Worm (Caenorhabditis elegans) whole organism, late embryonic: Measurements from ENCODE around the gene F59E12.15.

Experiments used
- C08G9.2 ChIP-seq: sonication (generic microtip); optimal IDR thresholded peaks from 2 replicates; lab custom pipeline; 2016; ENCODE audit warnings: mild to moderate bottlenecking, missing genetic modification characterization, moderate library complexity, missing compliant biosample characterization
- C38D4.7 ChIP-seq: fragments of 200-800 bp; sonication (Bioruptor generic); optimal IDR thresholded peaks from 2 replicates; lab custom pipeline; 2018; ENCODE audit warnings: mild to moderate bottlenecking, missing genetic modification characterization, moderate library complexity, missing compliant biosample characterization
- K09A11.1 ChIP-seq: sonication (generic microtip); optimal IDR thresholded peaks from 2 replicates; lab custom pipeline; 2017; ENCODE audit warnings: antibody characterized with exemption, mild to moderate bottlenecking, missing genetic modification characterization, missing compliant biosample characterization; ENCODE audit not compliant: insufficient read depth
- T23F11.4 ChIP-seq: fragments of 200-800 bp; sonication (Bioruptor generic); optimal IDR thresholded peaks from 2 replicates; lab custom pipeline; 2018; ENCODE audit warnings: mild to moderate bottlenecking, missing genetic modification characterization, missing compliant biosample characterization
- Y22D7AL.16 ChIP-seq: sonication (generic microtip); optimal IDR thresholded peaks from 2 replicates; lab custom pipeline; 2016; ENCODE audit warnings: missing genetic modification characterization, missing compliant biosample characterization
- ahr-1 ChIP-seq: sonication (generic microtip); optimal IDR thresholded peaks from 2 replicates; lab custom pipeline; 2016; ENCODE audit warnings: missing genetic modification characterization, missing compliant biosample characterization
- ama-1 ChIP-seq: fragments of 150-350 bp; optimal IDR thresholded peaks from 2 replicates; lab custom pipeline; 2014
- ceh-14 ChIP-seq: sonication (generic microtip); optimal IDR thresholded peaks from 2 replicates; lab custom pipeline; 2016; ENCODE audit warnings: missing genotype, missing genetic modification characterization, missing compliant biosample characterization
- ceh-18 ChIP-seq: sonication (generic microtip); optimal IDR thresholded peaks from 2 replicates; lab custom pipeline; 2016; ENCODE audit warnings: missing genetic modification characterization, missing compliant biosample characterization
- ceh-2 ChIP-seq: sonication (generic microtip); optimal IDR thresholded peaks from 2 replicates; lab custom pipeline; 2016; ENCODE audit warnings: missing genotype, missing genetic modification characterization, missing compliant biosample characterization
- ceh-24 ChIP-seq: sonication (generic microtip); optimal IDR thresholded peaks from 2 replicates; lab custom pipeline; 2016; ENCODE audit warnings: mild to moderate bottlenecking, missing genetic modification characterization, missing compliant biosample characterization
- ceh-30 ChIP-seq: fragments of 150-350 bp; optimal IDR thresholded peaks from 2 replicates; lab custom pipeline; 2014; ENCODE audit warnings: missing biosample characterization, missing genetic modification characterization
- ceh-31 ChIP-seq: sonication (generic microtip); optimal IDR thresholded peaks from 2 replicates; lab custom pipeline; 2016; ENCODE audit warnings: missing genetic modification characterization, missing compliant biosample characterization
- ceh-34 ChIP-seq: sonication (generic microtip); optimal IDR thresholded peaks from 2 replicates; lab custom pipeline; 2016; ENCODE audit warnings: mild to moderate bottlenecking, missing genetic modification characterization, missing compliant biosample characterization
- ceh-45 ChIP-seq: fragments of 200-800 bp; sonication (Bioruptor generic); IDR thresholded peaks from 2 replicates; pipeline ENCODE4 v1.3.6; 2022; ENCODE audit warnings: missing genetic modification reagents, missing genetic modification characterization, missing compliant biosample characterization
- ceh-48 ChIP-seq: sonication (generic microtip); optimal IDR thresholded peaks from 2 replicates; lab custom pipeline; 2016; ENCODE audit warnings: missing genetic modification characterization, inconsistent platforms, missing compliant biosample characterization
- ceh-9 ChIP-seq: sonication (generic microtip); optimal IDR thresholded peaks from 2 replicates; lab custom pipeline; 2016; ENCODE audit warnings: mild to moderate bottlenecking, missing genetic modification characterization, inconsistent platforms, missing compliant biosample characterization
- che-1 ChIP-seq: sonication (generic microtip); optimal IDR thresholded peaks from 2 replicates; lab custom pipeline; 2016; ENCODE audit warnings: mild to moderate bottlenecking, missing genetic modification characterization, missing compliant biosample characterization
- dve-1 ChIP-seq: sonication (generic microtip); optimal IDR thresholded peaks from 2 replicates; lab custom pipeline; 2017; ENCODE audit warnings: antibody characterized with exemption, mild to moderate bottlenecking, missing genetic modification characterization, missing compliant biosample characterization
- elt-2 ChIP-seq: sonication (generic microtip); optimal IDR thresholded peaks from 2 replicates; lab custom pipeline; 2016; ENCODE audit warnings: missing genetic modification reagents, missing genetic modification characterization, missing compliant biosample characterization
- elt-4 ChIP-seq: sonication (generic microtip); optimal IDR thresholded peaks from 2 replicates; lab custom pipeline; 2016; ENCODE audit warnings: missing genetic modification characterization, missing compliant biosample characterization
- ets-4 ChIP-seq: sonication (generic microtip); optimal IDR thresholded peaks from 2 replicates; lab custom pipeline; 2016; ENCODE audit warnings: missing genetic modification characterization, missing compliant biosample characterization
- fax-1 ChIP-seq: sonication (generic microtip); optimal IDR thresholded peaks from 2 replicates; lab custom pipeline; 2016; ENCODE audit warnings: missing genotype, missing genetic modification characterization, missing compliant biosample characterization
- fkh-6 ChIP-seq: sonication (generic microtip); optimal IDR thresholded peaks from 2 replicates; lab custom pipeline; 2016; ENCODE audit warnings: missing genetic modification characterization, missing compliant biosample characterization
- gmeb-2 ChIP-seq: sonication (generic microtip); optimal IDR thresholded peaks from 2 replicates; lab custom pipeline; 2016; ENCODE audit warnings: missing genetic modification characterization, inconsistent platforms, missing compliant biosample characterization
- hlh-13 ChIP-seq: fragments of 200-800 bp; sonication (Bioruptor generic); optimal IDR thresholded peaks from 2 replicates; lab custom pipeline; 2018; ENCODE audit warnings: mild to moderate bottlenecking, missing genetic modification characterization, missing compliant biosample characterization
- hlh-15 ChIP-seq: sonication (generic microtip); optimal IDR thresholded peaks from 2 replicates; lab custom pipeline; 2016; ENCODE audit warnings: missing genetic modification characterization, missing compliant biosample characterization
- hlh-30 ChIP-seq: sonication (generic microtip); optimal IDR thresholded peaks from 2 replicates; lab custom pipeline; 2017; ENCODE audit warnings: antibody characterized with exemption, missing genetic modification characterization, missing compliant biosample characterization; ENCODE audit not compliant: insufficient read depth
- lim-6 ChIP-seq: sonication (generic microtip); optimal IDR thresholded peaks from 2 replicates; lab custom pipeline; 2016; ENCODE audit warnings: missing genetic modification characterization, missing compliant biosample characterization
- lin-11 ChIP-seq: fragments of 200-800 bp; sonication (Bioruptor generic); optimal IDR thresholded peaks from 2 replicates; lab custom pipeline; 2018; ENCODE audit warnings: mild to moderate bottlenecking, missing genetic modification characterization, missing compliant biosample characterization
- mec-3 ChIP-seq: sonication (generic microtip); optimal IDR thresholded peaks from 2 replicates; lab custom pipeline; 2016; ENCODE audit warnings: borderline replicate concordance, missing genetic modification characterization, missing compliant biosample characterization
- nfya-1 ChIP-seq: sonication (generic microtip); optimal IDR thresholded peaks from 2 replicates; lab custom pipeline; 2017; ENCODE audit warnings: missing genetic modification characterization, mild to moderate bottlenecking, missing compliant biosample characterization, antibody characterized with exemption, moderate library complexity
- nhr-11 ChIP-seq: fragments of 150-350 bp; optimal IDR thresholded peaks from 2 replicates; lab custom pipeline; 2014; ENCODE audit warnings: missing biosample characterization, missing genetic modification characterization
- nhr-232 ChIP-seq: sonication (generic microtip); optimal IDR thresholded peaks from 2 replicates; lab custom pipeline; 2016; ENCODE audit warnings: missing genetic modification characterization, missing compliant biosample characterization
- odd-2 ChIP-seq: sonication (generic microtip); optimal IDR thresholded peaks from 2 replicates; lab custom pipeline; 2017; ENCODE audit warnings: antibody characterized with exemption, mild to moderate bottlenecking, missing genetic modification characterization, missing compliant biosample characterization
- pat-9 ChIP-seq: fragments of 200-800 bp; sonication (Bioruptor generic); optimal IDR thresholded peaks from 2 replicates; lab custom pipeline; 2018; ENCODE audit warnings: mild to moderate bottlenecking, missing genetic modification characterization, moderate library complexity, missing compliant biosample characterization
- pax-1 ChIP-seq: fragments of 150-350 bp; optimal IDR thresholded peaks from 2 replicates; lab custom pipeline; 2014; ENCODE audit warnings: missing biosample characterization, missing genetic modification characterization
- pha-2 ChIP-seq: sonication (generic microtip); optimal IDR thresholded peaks from 2 replicates; lab custom pipeline; 2017; ENCODE audit warnings: mild to moderate bottlenecking, missing genetic modification characterization, missing compliant biosample characterization
- pqm-1 ChIP-seq: sonication (generic microtip); optimal IDR thresholded peaks from 2 replicates; lab custom pipeline; 2016; ENCODE audit warnings: missing genetic modification characterization, missing compliant biosample characterization
- ref-2 ChIP-seq: sonication (generic microtip); optimal IDR thresholded peaks from 2 replicates; lab custom pipeline; 2016; ENCODE audit warnings: missing genetic modification characterization, missing compliant biosample characterization
- tbx-2 ChIP-seq: sonication (generic microtip); optimal IDR thresholded peaks from 2 replicates; lab custom pipeline; 2016; ENCODE audit warnings: missing genetic modification characterization, missing compliant biosample characterization
- tbx-7 ChIP-seq: sonication (generic microtip); optimal IDR thresholded peaks from 2 replicates; lab custom pipeline; 2016; ENCODE audit warnings: missing genotype, missing genetic modification characterization, missing compliant biosample characterization
- unc-3 ChIP-seq, 2 experiments: fragments of 200-800 bp in 1 of 2; sonication (Bioruptor generic) in 1 of 2; sonication (generic microtip) in 1 of 2; conservative IDR thresholded peaks in 1 of 2; optimal IDR thresholded peaks in 1 of 2; 2 replicates each; pipeline versions ENCODE4 v1.3.6 to Lab custom; 2016 to 2022; ENCODE audit warnings: missing compliant biosample characterization in 2 of 2, missing genetic modification characterization in 2 of 2, missing genetic modification reagents in 1 of 2
- unc-42 ChIP-seq: sonication (generic microtip); optimal IDR thresholded peaks from 2 replicates; lab custom pipeline; 2016; ENCODE audit warnings: missing genotype, missing genetic modification characterization, missing compliant biosample characterization
- unc-55 ChIP-seq: sonication (generic microtip); optimal IDR thresholded peaks from 2 replicates; lab custom pipeline; 2017; ENCODE audit warnings: missing biosample characterization, missing genetic modification reagents, missing genetic modification characterization
- unc-86 ChIP-seq: sonication (generic microtip); optimal IDR thresholded peaks from 2 replicates; lab custom pipeline; 2016; ENCODE audit warnings: missing genetic modification characterization, missing compliant biosample characterization
- zip-5 ChIP-seq: sonication (generic microtip); optimal IDR thresholded peaks from 2 replicates; lab custom pipeline; 2016; ENCODE audit warnings: missing genetic modification characterization, missing compliant biosample characterization
- ztf-16 ChIP-seq: sonication (generic microtip); optimal IDR thresholded peaks from 2 replicates; lab custom pipeline; 2017; ENCODE audit warnings: missing genetic modification characterization, missing compliant biosample characterization

F59E12.15 gene

DNA sequence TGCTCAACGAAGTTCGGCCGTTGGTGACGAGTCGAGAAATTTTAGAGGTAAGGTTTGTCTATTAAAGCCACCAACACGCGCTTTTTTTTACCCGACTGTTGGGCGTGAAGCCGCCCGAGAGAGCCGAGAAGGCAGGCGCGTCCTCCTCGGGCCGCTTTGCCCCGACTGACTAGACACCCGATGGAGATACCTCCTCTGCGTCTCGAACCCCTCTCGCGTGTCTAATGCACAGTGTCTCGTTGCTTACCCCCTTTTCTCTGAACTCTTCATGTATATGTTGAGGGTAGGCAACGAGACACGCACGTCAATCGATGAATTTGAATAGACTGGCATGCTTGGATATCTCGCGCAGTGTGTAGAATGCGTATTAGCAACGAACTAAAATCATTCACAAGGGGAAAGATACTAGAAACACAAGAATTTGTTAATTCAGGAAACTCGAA lies 33.6 kb upstream of the F59E12.15 start (continued):
- TF ChIP-seq mec-3 (tag; lab: Kevin White, UChicago) (peak; percentile 48), odd-2 (no peak), gmeb-2 (peak; percentile 70), zip-5 (tag; lab: Kevin White, UChicago) (no peak), fax-1 (tag; lab: Kevin White, UChicago) (peak; percentile 30), ceh-14 (tag; lab: Kevin White, UChicago) (peak; percentile 72), ceh-2 (peak; percentile 54), ref-2 (tag; lab: Kevin White, UChicago) (peak; percentile 78), C08G9.2 (tag; lab: Kevin White, UChicago) (peak; percentile 76), ceh-9 (tag; lab: Kevin White, UChicago) (no peak), nhr-232 (peak; percentile 42), elt-4 (tag; lab: Kevin White, UChicago) (no peak), nhr-11 (tag; lab: Kevin White, UChicago) (peak; percentile 38), hlh-13 (GFP tag; lab: Kevin White, UChicago) (peak; percentile 45), tbx-2 (tag; lab: Kevin White, UChicago) (peak; percentile 85), unc-55 (GFP tag; lab: Kevin White, UChicago) (peak; percentile 66), ets-4 (tag; lab: Kevin White, UChicago) (peak; percentile 43), ceh-34 (tag; lab: Kevin White, UChicago) (peak; percentile 90), lim-6 (tag; lab: Kevin White, UChicago) (peak; percentile 78), fkh-6 (tag; lab: Kevin White, UChicago) (no peak), unc-86 (peak; percentile 72), ceh-48 (tag; lab: Kevin White, UChicago) (peak; percentile 74), unc-3 (GFP tag; conservative IDR thresholded peaks at IDR 0.05; lab: Robert Waterston, UW) (peak; percentile 93), unc-3 (tag; optimal IDR thresholded peaks at IDR 0.05; lab: Kevin White, UChicago) (no peak), pat-9 (peak; percentile 85), lin-11 (tag; lab: Kevin White, UChicago) (peak; percentile 67), unc-42 (tag; lab: Kevin White, UChicago) (peak; percentile 36), ceh-24 (tag; lab: Kevin White, UChicago) (peak; percentile 63), ahr-1 (tag; lab: Kevin White, UChicago) (peak; percentile 55), C38D4.7 (peak; percentile 73), ceh-30 (tag; lab: Kevin White, UChicago) (peak; percentile 44), T23F11.4 (peak; percentile 87), dve-1 (peak; percentile 90), nfya-1 (peak; percentile 97)
- TF ChIP-seq, all 69 proteins: peak for 54

DNA sequence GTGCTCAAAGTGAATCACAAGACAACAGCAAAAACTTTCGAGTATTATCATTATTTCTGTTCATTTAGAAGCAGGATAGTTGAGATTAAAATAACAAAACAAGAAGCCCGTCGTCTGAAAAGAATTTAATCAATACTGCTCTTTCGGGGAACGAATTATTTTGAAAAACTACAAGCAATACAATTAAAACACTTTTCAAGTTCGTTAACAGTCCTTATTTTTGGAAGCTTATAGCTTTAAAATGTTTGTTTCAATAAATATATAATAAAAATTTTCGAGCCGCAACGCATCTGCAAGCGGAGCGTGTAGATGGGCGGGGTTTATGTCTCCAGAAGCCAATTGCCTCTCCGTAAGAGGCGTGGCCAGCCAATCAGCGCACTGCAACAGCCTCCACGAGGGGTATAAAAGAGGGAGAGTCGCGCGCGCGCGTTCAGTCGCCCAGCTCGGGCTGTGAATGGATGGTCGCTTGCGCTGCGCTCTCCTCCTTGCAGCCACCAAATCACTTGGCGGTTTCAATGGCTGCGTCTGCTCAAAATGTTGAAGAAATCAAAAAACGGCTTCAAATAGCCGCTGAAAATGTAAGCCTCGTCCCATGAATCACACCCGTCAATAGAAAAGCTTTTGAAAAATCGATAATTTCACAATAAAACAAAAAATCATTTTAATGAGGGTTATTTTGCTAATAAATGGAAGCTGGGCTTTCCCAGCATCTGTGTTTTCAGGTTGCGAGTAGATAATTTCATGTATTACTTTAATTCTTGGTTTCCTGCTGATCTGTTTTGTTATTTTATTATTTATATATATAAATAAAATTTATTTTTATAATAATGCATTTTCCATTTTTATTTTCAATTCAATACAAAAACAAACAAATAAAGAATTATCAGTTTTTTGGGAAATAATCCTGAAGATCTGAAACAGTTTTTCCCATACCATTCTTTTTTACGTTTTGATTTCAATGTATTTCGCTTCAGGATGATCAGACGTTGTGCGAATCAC lies 32.9 kb upstream of the F59E12.15 start, which contains the start of the genes ift-43 and mdt-26:
TSS of gene ift-43 (minus strand) at position 51 of the 999 bp plus-strand sequence.
TSS of gene mdt-26 (plus strand) at position 446 of the 999 bp plus-strand sequence.
- TF ChIP-seq ceh-48 (tag; lab: Kevin White, UChicago) = peak; percentile 51
- peak; percentile 17 for TF ChIP-seq nhr-232
- no peak for TF ChIP-seq mec-3 (tag; lab: Kevin White, UChicago)
- peak; percentile 98 for TF ChIP-seq ama-1
- TF ChIP-seq fax-1 (tag; lab: Kevin White, UChicago) = no peak
- TF ChIP-seq tbx-7 = peak; percentile 14
- TF ChIP-seq pqm-1 = no peak
- peak; percentile 52 for TF ChIP-seq hlh-30 (tag; lab: Kevin White, UChicago)
- peak; percentile 29 for TF ChIP-seq pha-2 (tag; lab: Kevin White, UChicago)
- TF ChIP-seq dve-1 = peak; percentile 27
- TF ChIP-seq Y22D7AL.16 (tag; lab: Kevin White, UChicago) = no peak
- no peak for TF ChIP-seq hlh-15 (tag; lab: Kevin White, UChicago)
- TF ChIP-seq pax-1 = peak; percentile 37
- TF ChIP-seq zip-5 (tag; lab: Kevin White, UChicago) = no peak
- TF ChIP-seq T23F11.4 = no peak
- TF ChIP-seq che-1 (tag; lab: Kevin White, UChicago) = peak; percentile 14
- TF ChIP-seq ztf-16 (tag; lab: Kevin White, UChicago) = no peak
- TF ChIP-seq K09A11.1 (tag; lab: Kevin White, UChicago) = no peak
- peak; percentile 30 for TF ChIP-seq ref-2 (tag; lab: Kevin White, UChicago)
- peak; percentile 67 for TF ChIP-seq elt-2
- TF ChIP-seq ceh-18 = peak; percentile 17
- TF ChIP-seq ceh-45 (GFP tag; lab: Robert Waterston, UW) = peak; percentile 58; the same call in 1 of the 2 replicates
- peak; percentile 78 for TF ChIP-seq ceh-31
